Fruit fly (Drosophila melanogaster): ENCODE measurements around the gene CG31715.
A peak's percentile ranks its signal among the peaks of the same experiment; 100 is the strongest.

Gene CG31715

dm6 chr2L:10375464-10376236 lies 34.2 kb downstream of the CG31715 start, which contains the start of the genes CG33303 and dpr19 (continued):
- TF ChIP-seq ranshi (GFP tag; IDR thresholded peaks at IDR 0.05): 0 out of 2 replicates have a peak, but pooled peaks have one; percentile 33
- TF ChIP-seq Camta (GFP tag; optimal IDR thresholded peaks at IDR 0.05): no peak
- 0 out of 2 replicates have a peak, but pooled peaks have one; percentile 19 for TF ChIP-seq bbx (GFP tag; IDR thresholded peaks at IDR 0.05; ENCODE audit: partially characterized antibody)
- TF ChIP-seq CG7987 (GFP tag; optimal IDR thresholded peaks at IDR 0.05): peak; percentile 13
- peak; percentile 89 for TF ChIP-seq trem (tag; optimal IDR thresholded peaks at IDR 0.05)
- peak; percentile 66; the same call in 2 of the 3 replicates for TF ChIP-seq tgo (GFP tag; IDR thresholded peaks at IDR 0.05)
- peak; percentile 16 for TF ChIP-seq Max (GFP tag; optimal IDR thresholded peaks at IDR 0.05)
- no peak for TF ChIP-seq Lpt (GFP tag; optimal IDR thresholded peaks at IDR 0.05)
- TF ChIP-seq Hr78 (GFP tag; optimal IDR thresholded peaks at IDR 0.05): no peak
- TF ChIP-seq CG11247 (GFP tag; IDR thresholded peaks at IDR 0.05): 0 out of 2 replicates have a peak, but pooled peaks have one; percentile 29
- TF ChIP-seq Bgb (GFP tag; IDR thresholded peaks at IDR 0.05; ENCODE audit: partially characterized antibody): no peak
- no peak for TF ChIP-seq CG4854 (GFP tag; optimal IDR thresholded peaks at IDR 0.05)
- TF ChIP-seq CG12155 (GFP tag; optimal IDR thresholded peaks at IDR 0.05): peak; percentile 50
- peak; percentile 17; the same call in 1 of the 2 replicates for TF ChIP-seq CG9932 (GFP tag; IDR thresholded peaks at IDR 0.05)
- TF ChIP-seq Atf-2 (GFP tag; optimal IDR thresholded peaks at IDR 0.05): no peak
- TF ChIP-seq otp (GFP tag; IDR thresholded peaks at IDR 0.05): no peak
- TF ChIP-seq Dbx (GFP tag; IDR thresholded peaks at IDR 0.05): peak; percentile 65; the same call in 2 of the 3 replicates
- no peak for TF ChIP-seq Mrtf (GFP tag; IDR thresholded peaks at IDR 0.05)
- peak; percentile 50 for TF ChIP-seq gro (GFP tag; optimal IDR thresholded peaks at IDR 0.05)
- peak; percentile 71 for TF ChIP-seq HHEX (GFP tag; optimal IDR thresholded peaks at IDR 0.05)
- peak; percentile 20; the same call in 1 of the 2 replicates for TF ChIP-seq Taf1 (GFP tag; IDR thresholded peaks at IDR 0.05)
- no peak for TF ChIP-seq org-1 (GFP tag; optimal IDR thresholded peaks at IDR 0.05)
- TF ChIP-seq CG18764 (GFP tag; optimal IDR thresholded peaks at IDR 0.05): peak; percentile 51
- TF ChIP-seq CG3726 (GFP tag; IDR thresholded peaks at IDR 0.05): peak; percentile 51; the same call in 1 of the 3 replicates
- TF ChIP-seq nmo (GFP tag; optimal IDR thresholded peaks at IDR 0.05): peak; percentile 88
- TF ChIP-seq sr (GFP tag; IDR thresholded peaks at IDR 0.05): no peak
- TF ChIP-seq Stat92E (GFP tag; optimal IDR thresholded peaks at IDR 0.05): no peak
- TF ChIP-seq prd (optimal IDR thresholded peaks at IDR 0.05): no peak
- peak; percentile 27; the same call in 1 of the 3 replicates for TF ChIP-seq prd (GFP tag; IDR thresholded peaks at IDR 0.05)
- no peak for TF ChIP-seq zf30C (GFP tag; optimal IDR thresholded peaks at IDR 0.05)
- TF ChIP-seq CG14014 (GFP tag; IDR thresholded peaks at IDR 0.05): peak; percentile 34; the same call in 1 of the 2 replicates
- TF ChIP-seq CG6272 (GFP tag; IDR thresholded peaks at IDR 0.05): no peak
- peak; percentile 74 for TF ChIP-seq stc (GFP tag; IDR thresholded peaks at IDR 0.05)
- TF ChIP-seq CG16815 (GFP tag; optimal IDR thresholded peaks at IDR 0.05): no peak
- TF ChIP-seq CG15269 (tag; optimal IDR thresholded peaks at IDR 0.05): peak; percentile 87
- no peak for TF ChIP-seq fu2 (GFP tag; optimal IDR thresholded peaks at IDR 0.05)
- TF ChIP-seq CG10366 (GFP tag; IDR thresholded peaks at IDR 0.05): peak; percentile 34; the same call in 1 of the 2 replicates
- no peak for TF ChIP-seq inv (GFP tag; IDR thresholded peaks at IDR 0.05; ENCODE audit: partially characterized antibody)
- no peak for TF ChIP-seq Adf1 (GFP tag; IDR thresholded peaks at IDR 0.05)
- peak; percentile 74 for TF ChIP-seq CG17385 (GFP tag; optimal IDR thresholded peaks at IDR 0.05)
- peak; percentile 78 for TF ChIP-seq MBD-R2 (GFP tag; IDR thresholded peaks at IDR 0.05)
- TF ChIP-seq CG12391 (tag; optimal IDR thresholded peaks at IDR 0.05): peak; percentile 92
- no peak for TF ChIP-seq CG42726 (GFP tag; IDR thresholded peaks at IDR 0.05; ENCODE audit: partially characterized antibody)
- TF ChIP-seq crol (GFP tag; IDR thresholded peaks at IDR 0.05): no peak
- peak; percentile 42 for TF ChIP-seq Ada2b (GFP tag; IDR thresholded peaks at IDR 0.05)
- no peak for TF ChIP-seq Dip3 (GFP tag; optimal IDR thresholded peaks at IDR 0.05)
- TF ChIP-seq CG10274 (GFP tag; optimal IDR thresholded peaks at IDR 0.05): no peak
- TF ChIP-seq CG32772 (GFP tag; IDR thresholded peaks at IDR 0.05): peak; percentile 47
- no peak for TF ChIP-seq knrl (GFP tag; IDR thresholded peaks at IDR 0.05; ENCODE audit: partially characterized antibody)
